Worm (Caenorhabditis elegans): ENCODE results near the gene T04A8.7.

- TF ChIP-seq sea-1 (GFP tag; conservative IDR thresholded peaks at IDR 0.05) (no peak), pes-1 (GFP tag; IDR thresholded peaks at IDR 0.05) (no peak), ama-1 (optimal IDR thresholded peaks at IDR 0.05) (no peak), hnd-1 (tag; optimal IDR thresholded peaks at IDR 0.05) (no peak), aly-1 (tag; optimal IDR thresholded peaks at IDR 0.05) (no peak), tbx-37 (GFP tag; conservative IDR thresholded peaks at IDR 0.05) (no peak)
These were observed 38.9 kb downstream of the T04A8.7 start, which contains the start of gene F17C8.9 for ce11 chrIII:4734056-4734455.

Data from whole organism, early embryonic.